Fruit fly (Drosophila melanogaster) whole organism, wandering third instar larva: Measurements from ENCODE around the gene ush.

ENCODE experiments used
- CrebA ChIP-seq: fragments of 200-800 bp; sonication (Bioruptor generic); optimal IDR thresholded peaks from 2 replicates; lab custom pipeline; 2016; ENCODE audit warnings: missing biosample characterization, mild to moderate bottlenecking, missing genetic modification characterization, borderline replicate concordance
- Hnf4 ChIP-seq: fragments of 200-800 bp; sonication (Bioruptor generic); optimal IDR thresholded peaks from 2 replicates; lab custom pipeline; 2016; ENCODE audit warnings: missing biosample characterization, mild to moderate bottlenecking, missing genetic modification characterization
- ey ChIP-seq: fragments of 200-800 bp; sonication (Bioruptor generic); optimal IDR thresholded peaks from 2 replicates; lab custom pipeline; 2016; ENCODE audit warnings: missing biosample characterization, missing genetic modification characterization
- h ChIP-seq: fragments of 200-800 bp; sonication (Bioruptor generic); optimal IDR thresholded peaks from 3 replicates; lab custom pipeline; 2016; ENCODE audit warnings: missing biosample characterization, mild to moderate bottlenecking, missing genetic modification characterization
- rgr ChIP-seq: fragments of 200-800 bp; sonication (Bioruptor generic); optimal IDR thresholded peaks from 3 replicates; lab custom pipeline; 2016; ENCODE audit warnings: missing biosample characterization, mild to moderate bottlenecking, missing genetic modification characterization

DNA sequence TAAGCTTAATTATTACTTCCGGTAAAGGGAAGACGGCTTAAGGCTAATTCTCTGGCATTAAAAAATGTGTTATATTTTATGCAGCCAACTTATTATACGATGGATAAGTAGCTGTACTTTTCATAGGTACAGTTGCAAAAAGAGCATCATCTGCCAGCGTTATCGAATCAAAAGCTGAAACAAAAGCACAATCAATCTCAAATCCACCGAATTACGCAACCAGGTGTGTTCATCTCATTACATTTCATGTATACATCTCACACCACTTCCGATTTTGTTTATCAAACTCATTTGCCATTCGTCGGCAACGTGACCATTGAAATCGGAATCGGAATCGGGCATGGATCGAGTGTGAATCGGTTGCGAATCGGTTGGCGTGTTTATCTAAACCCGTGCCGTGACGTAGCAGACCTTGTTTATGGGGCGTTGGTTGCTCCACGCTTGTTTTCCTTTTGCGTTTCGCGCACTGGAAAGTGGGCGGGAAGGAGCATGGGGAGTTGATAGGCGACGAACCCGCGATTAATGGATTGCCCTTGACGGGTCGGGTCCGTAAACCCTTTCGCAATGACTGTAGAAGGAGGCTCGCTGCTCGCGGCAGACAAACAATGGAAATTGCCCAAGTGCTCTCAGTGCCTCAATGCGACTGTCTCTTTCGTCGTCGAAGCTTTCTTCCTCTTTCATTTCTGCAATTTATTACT is 9.3 kb downstream of the ush start:
- TF ChIP-seq h (GFP tag; lab: Kevin White, UChicago) (no peak), Hnf4 (GFP tag; lab: Kevin White, UChicago) (no peak), ey (GFP tag; lab: Kevin White, UChicago) (no peak), rgr (GFP tag; lab: Kevin White, UChicago) (no peak), CrebA (GFP tag; lab: Kevin White, UChicago) (peak; percentile 17)
